Worm (Caenorhabditis elegans) whole organism, L3 larva: ENCODE measurements around the gene DH11.5.

Experiments
- ZK546.5 ChIP-seq: sonication (generic microtip); optimal IDR thresholded peaks from 2 replicates; lab custom pipeline; 2017; ENCODE audit warnings: missing biosample characterization, missing genetic modification characterization
- ceh-28 ChIP-seq: fragments of 150-350 bp; optimal IDR thresholded peaks from 2 replicates; lab custom pipeline; 2014; ENCODE audit warnings: missing biosample characterization, missing genetic modification reagents, missing genetic modification characterization
- ceh-82 ChIP-seq: fragments of 150-350 bp; optimal IDR thresholded peaks from 2 replicates; lab custom pipeline; 2014; ENCODE audit warnings: missing biosample characterization, missing genetic modification characterization
- egl-5 ChIP-seq: fragments of 150-350 bp; optimal IDR thresholded peaks from 2 replicates; lab custom pipeline; 2017; ENCODE audit warnings: missing biosample characterization, missing genetic modification reagents, missing genetic modification characterization, inconsistent platforms
- elt-1 ChIP-seq: fragments of 150-350 bp; optimal IDR thresholded peaks from 2 replicates; lab custom pipeline; 2014; ENCODE audit warnings: missing biosample characterization, missing genetic modification characterization
- fkh-10 ChIP-seq: sonication (generic microtip); optimal IDR thresholded peaks from 2 replicates; lab custom pipeline; 2017; ENCODE audit warnings: missing biosample characterization, missing genetic modification reagents, missing genetic modification characterization
- mml-1 ChIP-seq: fragments of 150-350 bp; sonication (generic microtip); optimal IDR thresholded peaks from 3 replicates; lab custom pipeline; 2014; ENCODE audit warnings: missing biosample characterization, missing genetic modification characterization
- nhr-12 ChIP-seq: fragments of 150-350 bp; optimal IDR thresholded peaks from 2 replicates; lab custom pipeline; 2014; ENCODE audit warnings: missing biosample characterization, missing genetic modification characterization
- nhr-77 ChIP-seq: fragments of 150-350 bp; optimal IDR thresholded peaks from 2 replicates; lab custom pipeline; 2014; ENCODE audit warnings: missing biosample characterization, missing genetic modification characterization
- pqm-1 ChIP-seq: fragments of 150-350 bp; optimal IDR thresholded peaks from 2 replicates; lab custom pipeline; 2017; ENCODE audit warnings: missing biosample characterization, missing genetic modification characterization, inconsistent platforms
- snpc-4 ChIP-seq: fragments of 150-350 bp; optimal IDR thresholded peaks from 2 replicates; lab custom pipeline; 2014; ENCODE audit warnings: missing biosample characterization, missing genetic modification characterization
- unc-62 ChIP-seq: fragments of 150-350 bp; sonication (generic microtip); optimal IDR thresholded peaks from 4 replicates; lab custom pipeline; 2014; ENCODE audit warnings: missing biosample characterization, missing genetic modification reagents, missing genetic modification characterization

- no peak for TF ChIP-seq nhr-77 (tag; lab: Kevin White, UChicago)
- no peak for TF ChIP-seq ZK546.5 (tag; lab: Kevin White, UChicago)
- TF ChIP-seq fkh-10 (GFP tag; lab: Kevin White, UChicago), result no peak
- no peak for TF ChIP-seq unc-62 (GFP tag; lab: Kevin White, UChicago)
- no peak for TF ChIP-seq mml-1
- TF ChIP-seq ceh-82 (tag; lab: Kevin White, UChicago), result no peak
- TF ChIP-seq elt-1 (tag; lab: Kevin White, UChicago), result no peak
- no peak for TF ChIP-seq egl-5 (tag; lab: Kevin White, UChicago)
- peak; percentile 65 for TF ChIP-seq pqm-1
- no peak for TF ChIP-seq snpc-4 (tag; lab: Kevin White, UChicago)
- no peak for TF ChIP-seq ceh-28 (tag; lab: Kevin White, UChicago)
- no peak for TF ChIP-seq nhr-12 (tag; lab: Kevin White, UChicago)
Observed at ce11 chrII:8012071-8013031, 35.9 kb downstream of the DH11.5 start, which contains the start of gene DH11.2.
